Worm (Caenorhabditis elegans): ENCODE results near the gene F41E6.8.

Gene F41E6.8

DNA sequence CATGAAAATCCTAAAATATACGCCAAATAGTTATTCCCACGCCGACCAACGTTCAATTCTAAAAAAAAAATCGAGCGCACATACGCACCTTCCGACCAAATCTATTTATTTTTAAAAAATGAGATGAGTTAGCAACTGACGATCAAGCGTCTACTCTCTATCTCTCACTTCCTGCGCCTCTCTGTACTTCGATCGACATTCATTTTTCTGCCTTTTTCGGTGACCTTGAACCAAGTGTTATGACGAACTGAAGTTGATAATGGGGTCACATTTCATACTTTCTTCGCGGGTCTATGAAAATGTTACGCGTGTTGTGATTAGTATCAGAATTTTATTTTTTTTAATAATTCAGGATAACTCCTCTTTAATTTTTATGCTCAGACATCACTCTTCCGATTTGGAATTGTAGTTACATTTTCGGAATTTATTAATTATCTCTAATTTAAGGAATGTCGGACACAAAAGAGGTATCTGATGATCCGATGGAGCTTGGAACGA, 6.1 kb upstream of the F41E6.8 start, which contains the start of gene smk-1:
smk-1 (plus strand) TSS at position 448 of the 498 bp plus-strand sequence.
- TF ChIP-seq dmd-4 (tag; optimal IDR thresholded peaks at IDR 0.05) = no peak
- no peak for TF ChIP-seq alr-1 (tag; optimal IDR thresholded peaks at IDR 0.05)
- TF ChIP-seq nhr-11 (tag; optimal IDR thresholded peaks at IDR 0.05) = no peak
- no peak for TF ChIP-seq nhr-23 (tag; optimal IDR thresholded peaks at IDR 0.05)
- TF ChIP-seq blmp-1 (tag; optimal IDR thresholded peaks at IDR 0.05; ENCODE audit: insufficient read depth) = peak; percentile 22
- TF ChIP-seq nhr-77 (tag; optimal IDR thresholded peaks at IDR 0.05) = no peak
- no peak for TF ChIP-seq mbf-1 (tag; optimal IDR thresholded peaks at IDR 0.05)
- no peak for TF ChIP-seq skn-1 (tag; optimal IDR thresholded peaks at IDR 0.05)
- no peak for TF ChIP-seq unc-39 (tag; optimal IDR thresholded peaks at IDR 0.05)
- no peak for TF ChIP-seq zag-1 (tag; optimal IDR thresholded peaks at IDR 0.05)
- TF ChIP-seq egl-27 (tag; optimal IDR thresholded peaks at IDR 0.05) = no peak
- TF ChIP-seq nhr-6 (tag; optimal IDR thresholded peaks at IDR 0.05) = no peak
- TF ChIP-seq nhr-21 (tag; optimal IDR thresholded peaks at IDR 0.05) = peak; percentile 49
- TF ChIP-seq nhr-237 (tag; optimal IDR thresholded peaks at IDR 0.05) = no peak
- TF ChIP-seq lsy-2 (tag; optimal IDR thresholded peaks at IDR 0.05) = no peak
- no peak for TF ChIP-seq ztf-1 (GFP tag; conservative IDR thresholded peaks at IDR 0.05)
- TF ChIP-seq crh-2 (tag; optimal IDR thresholded peaks at IDR 0.05) = peak; percentile 27
- TF ChIP-seq nhr-12 (tag; optimal IDR thresholded peaks at IDR 0.05) = no peak
- TF ChIP-seq ztf-11 (tag; optimal IDR thresholded peaks at IDR 0.05) = no peak
- TF ChIP-seq gmeb-1 (tag; optimal IDR thresholded peaks at IDR 0.05) = peak; percentile 26
- TF ChIP-seq ama-1 (optimal IDR thresholded peaks at IDR 0.05) = no peak
- no peak for TF ChIP-seq elt-1 (tag; optimal IDR thresholded peaks at IDR 0.05)
- TF ChIP-seq fos-1 (tag; optimal IDR thresholded peaks at IDR 0.05) = peak; percentile 50
- no peak for TF ChIP-seq F13H6.1 (tag; optimal IDR thresholded peaks at IDR 0.05)
- TF ChIP-seq lin-11 (tag; optimal IDR thresholded peaks at IDR 0.05) = no peak
- peak; percentile 41 for TF ChIP-seq ztf-4 (tag; optimal IDR thresholded peaks at IDR 0.05)
- TF ChIP-seq sem-4 (tag; optimal IDR thresholded peaks at IDR 0.05) = peak; percentile 17
- no peak for TF ChIP-seq ceh-16 (tag; optimal IDR thresholded peaks at IDR 0.05)
- TF ChIP-seq peb-1 (tag; optimal IDR thresholded peaks at IDR 0.05) = no peak
- TF ChIP-seq unc-55 (GFP tag; optimal IDR thresholded peaks at IDR 0.05) = no peak
- TF ChIP-seq ceh-82 (tag; optimal IDR thresholded peaks at IDR 0.05) = no peak
- no peak for TF ChIP-seq R02D3.7 (tag; optimal IDR thresholded peaks at IDR 0.05)
- TF ChIP-seq ZK546.5 (tag; optimal IDR thresholded peaks at IDR 0.05) = no peak
- peak; percentile 22 for TF ChIP-seq C34F6.9 (tag; optimal IDR thresholded peaks at IDR 0.05)
- TF ChIP-seq nhr-25 (tag; optimal IDR thresholded peaks at IDR 0.05) = peak; percentile 82
- TF ChIP-seq lin-39 (tag; optimal IDR thresholded peaks at IDR 0.05) = no peak
- no peak for TF ChIP-seq elt-3 (tag; optimal IDR thresholded peaks at IDR 0.05)
- no peak for TF ChIP-seq nhr-129 (tag; optimal IDR thresholded peaks at IDR 0.05)
- no peak for TF ChIP-seq snpc-4 (tag; optimal IDR thresholded peaks at IDR 0.05)
- no peak for TF ChIP-seq mdl-1 (tag; optimal IDR thresholded peaks at IDR 0.05)
- TF ChIP-seq Y55F3AM.14 (GFP tag; optimal IDR thresholded peaks at IDR 0.05) = no peak
- no peak for TF ChIP-seq unc-62 (GFP tag; optimal IDR thresholded peaks at IDR 0.05)
- no peak for TF ChIP-seq lin-13 (GFP tag; optimal IDR thresholded peaks at IDR 0.05)
- peak; percentile 67 for TF ChIP-seq sma-9 (GFP tag; optimal IDR thresholded peaks at IDR 0.05)
- TF ChIP-seq sma-9 (tag; optimal IDR thresholded peaks at IDR 0.05) = no peak
- peak; percentile 39 for TF ChIP-seq sma-3 (GFP tag; optimal IDR thresholded peaks at IDR 0.05)
- no peak for TF ChIP-seq nhr-10 (tag; optimal IDR thresholded peaks at IDR 0.05)
- no peak for TF ChIP-seq mab-5 (tag; optimal IDR thresholded peaks at IDR 0.05)
- no peak for TF ChIP-seq aly-2 (tag; optimal IDR thresholded peaks at IDR 0.05)

All from whole organism, L2 larva.